ENCODE assay signal across 5 worm cellular contexts in genomic region chrIII:13225019-13225418, ce11.
TF ChIP-seq lines count a peak whose summit lies in the region.

No protein-coding gene starts in this region.

TF ChIP-seq in whole organism, L1 larva, 84 proteins besides CTCF, POLR2A, EP300 and RAD21 (continues in another document):
- TF ChIP-seq nhr-77 (tag; optimal IDR thresholded peaks at IDR 0.05; lab: Kevin White, UChicago) = no peak
- TF ChIP-seq ces-1 (GFP tag; optimal IDR thresholded peaks at IDR 0.05; lab: Kevin White, UChicago) = no peak
- TF ChIP-seq grh-1 (GFP tag; IDR thresholded peaks at IDR 0.05; lab: Robert Waterston, UW) = no peak
- TF ChIP-seq ceh-63 (GFP tag; optimal IDR thresholded peaks at IDR 0.05; lab: Kevin White, UChicago) = no peak
- TF ChIP-seq ets-5 (GFP tag; IDR thresholded peaks at IDR 0.05; lab: Robert Waterston, UW) = no peak
- no peak for TF ChIP-seq vab-15 (tag; optimal IDR thresholded peaks at IDR 0.05; lab: Kevin White, UChicago)
- TF ChIP-seq nhr-11 (tag; optimal IDR thresholded peaks at IDR 0.05; lab: Kevin White, UChicago) = no peak
- no peak for TF ChIP-seq unc-86 (tag; optimal IDR thresholded peaks at IDR 0.05; lab: Kevin White, UChicago)
- TF ChIP-seq unc-62 (GFP tag; optimal IDR thresholded peaks at IDR 0.05; lab: Kevin White, UChicago) = no peak
- TF ChIP-seq dpl-1 (GFP tag; optimal IDR thresholded peaks at IDR 0.05; lab: Kevin White, UChicago) = peak in 2 of 3 experiments; percentile 23 to 30
- TF ChIP-seq pqm-1 (tag; optimal IDR thresholded peaks at IDR 0.05; lab: Kevin White, UChicago) = no peak
- TF ChIP-seq pag-3 (tag; optimal IDR thresholded peaks at IDR 0.05; lab: Kevin White, UChicago; ENCODE audit: borderline replicate concordance, insufficient read depth) = no peak
- no peak for TF ChIP-seq ztf-11 (tag; optimal IDR thresholded peaks at IDR 0.05; lab: Kevin White, UChicago)
- peak; percentile 60 for TF ChIP-seq snu-23 (GFP tag; optimal IDR thresholded peaks at IDR 0.05; lab: Kevin White, UChicago)
- no peak for TF ChIP-seq nhr-84 (tag; optimal IDR thresholded peaks at IDR 0.05; lab: Kevin White, UChicago)
- TF ChIP-seq snpc-4 (tag; optimal IDR thresholded peaks at IDR 0.05; lab: Kevin White, UChicago) = no peak
- no peak for TF ChIP-seq aly-2 (tag; optimal IDR thresholded peaks at IDR 0.05; lab: Kevin White, UChicago)
- TF ChIP-seq mep-1 (tag; optimal IDR thresholded peaks at IDR 0.05; lab: Kevin White, UChicago) = no peak
- TF ChIP-seq sup-37 (GFP tag; optimal IDR thresholded peaks at IDR 0.05; lab: Kevin White, UChicago) = no peak

TF ChIP-seq in whole organism, L3 larva, 47 proteins besides CTCF, POLR2A, EP300 and RAD21 (continues in another document):
- TF ChIP-seq daf-12 (tag; optimal IDR thresholded peaks at IDR 0.05; lab: Kevin White, UChicago) = no peak
- no peak for TF ChIP-seq ceh-16 (tag; optimal IDR thresholded peaks at IDR 0.05; lab: Kevin White, UChicago)
- TF ChIP-seq pha-4 (tag; optimal IDR thresholded peaks at IDR 0.05; lab: Kevin White, UChicago) = peak; percentile 30
- peak; percentile 24 for TF ChIP-seq lsy-12 (tag; optimal IDR thresholded peaks at IDR 0.05; lab: Kevin White, UChicago)
- no peak for TF ChIP-seq fkh-10 (GFP tag; optimal IDR thresholded peaks at IDR 0.05; lab: Kevin White, UChicago)
- TF ChIP-seq nhr-25 (tag; optimal IDR thresholded peaks at IDR 0.05; lab: Kevin White, UChicago) = no peak
- TF ChIP-seq nhr-23 (tag; optimal IDR thresholded peaks at IDR 0.05; lab: Kevin White, UChicago) = no peak
- no peak for TF ChIP-seq sea-2 (GFP tag; optimal IDR thresholded peaks at IDR 0.05; lab: Kevin White, UChicago)
- no peak for TF ChIP-seq unc-62 (GFP tag; optimal IDR thresholded peaks at IDR 0.05; lab: Kevin White, UChicago)
- no peak for TF ChIP-seq ama-1 (optimal IDR thresholded peaks at IDR 0.05; lab: Kevin White, UChicago)
- no peak for TF ChIP-seq zag-1 (tag; optimal IDR thresholded peaks at IDR 0.05; lab: Kevin White, UChicago)
- no peak for TF ChIP-seq nhr-43 (tag; optimal IDR thresholded peaks at IDR 0.05; lab: Kevin White, UChicago; ENCODE audit: poor library complexity, severe bottlenecking)
- peak; percentile 40 for TF ChIP-seq nfya-1 (tag; optimal IDR thresholded peaks at IDR 0.05; lab: Kevin White, UChicago; ENCODE audit: insufficient read depth)
- peak; percentile 20 for TF ChIP-seq elt-2 (tag; optimal IDR thresholded peaks at IDR 0.05; lab: Kevin White, UChicago)
- TF ChIP-seq ceh-82 (tag; optimal IDR thresholded peaks at IDR 0.05; lab: Kevin White, UChicago) = no peak
- TF ChIP-seq lin-39 (tag; optimal IDR thresholded peaks at IDR 0.05; lab: Kevin White, UChicago) = peak; percentile 8
- no peak for TF ChIP-seq jun-1 (tag; optimal IDR thresholded peaks at IDR 0.05; lab: Kevin White, UChicago)
- TF ChIP-seq hmg-11 (tag; optimal IDR thresholded peaks at IDR 0.05; lab: Kevin White, UChicago) = peak; percentile 37
- TF ChIP-seq ZK546.5 (tag; optimal IDR thresholded peaks at IDR 0.05; lab: Kevin White, UChicago) = no peak

TF ChIP-seq in whole organism, early embryonic, 17 proteins besides CTCF, POLR2A, EP300 and RAD21:
- TF ChIP-seq hnd-1 (tag; optimal IDR thresholded peaks at IDR 0.05; lab: Kevin White, UChicago) (peak; percentile 16), tbx-11 (GFP tag; IDR thresholded peaks at IDR 0.05; lab: Robert Waterston, UW) (peak; percentile 52; the same call in 1 of the 2 replicates), aly-1 (tag; optimal IDR thresholded peaks at IDR 0.05; lab: Kevin White, UChicago) (no peak), ceh-13 (GFP tag; optimal IDR thresholded peaks at IDR 0.05; lab: Kevin White, UChicago) (peak; percentile 31), flt-1 (GFP tag; IDR thresholded peaks at IDR 0.05; lab: Robert Waterston, UW) (peak; percentile 80), F13C5.2 (tag; optimal IDR thresholded peaks at IDR 0.05; lab: Kevin White, UChicago) (peak; percentile 74), ama-1 (optimal IDR thresholded peaks at IDR 0.05; lab: Kevin White, UChicago) (no peak), hmg-4 (GFP tag; optimal IDR thresholded peaks at IDR 0.05; lab: Kevin White, UChicago) (peak; percentile 65), hmbx-1 (tag; optimal IDR thresholded peaks at IDR 0.05; lab: Kevin White, UChicago) (no peak), ceh-36 (tag; optimal IDR thresholded peaks at IDR 0.05; lab: Kevin White, UChicago) (peak; percentile 44), pes-1 (GFP tag; IDR thresholded peaks at IDR 0.05; lab: Robert Waterston, UW) (peak; percentile 85), tbx-37 (GFP tag; conservative IDR thresholded peaks at IDR 0.05; lab: Robert Waterston, UW) (peak; percentile 62), scrt-1 (GFP tag; IDR thresholded peaks at IDR 0.05; lab: Robert Waterston, UW) (peak; percentile 85), ets-7 (tag; optimal IDR thresholded peaks at IDR 0.05; lab: Kevin White, UChicago) (no peak), sea-1 (GFP tag; conservative IDR thresholded peaks at IDR 0.05; lab: Robert Waterston, UW) (peak; percentile 58; the same call in 1 of the 2 replicates), B0310.2 (tag; optimal IDR thresholded peaks at IDR 0.05; lab: Kevin White, UChicago) (peak; percentile 5), tra-4 (tag; optimal IDR thresholded peaks at IDR 0.05; lab: Kevin White, UChicago) (no peak)

TF ChIP-seq in whole organism, midembryonic, 9 proteins besides CTCF, POLR2A, EP300 and RAD21:
- TF ChIP-seq cog-1 (tag; optimal IDR thresholded peaks at IDR 0.05; lab: Kevin White, UChicago) (no peak), tab-1 (GFP tag; IDR thresholded peaks at IDR 0.05; lab: Robert Waterston, UW) (peak; percentile 85), ztf-23 (GFP tag; IDR thresholded peaks at IDR 0.05; lab: Robert Waterston, UW) (peak; percentile 69), klf-2 (GFP tag; conservative IDR thresholded peaks at IDR 0.05; lab: Robert Waterston, UW) (peak; percentile 68; the same call in 1 of the 2 replicates), ref-1 (GFP tag; conservative IDR thresholded peaks at IDR 0.05; lab: Robert Waterston, UW) (peak; percentile 74), med-1 (GFP tag; optimal IDR thresholded peaks at IDR 0.05; lab: Kevin White, UChicago; ENCODE audit: insufficient read depth) (no peak), T22C8.4 (GFP tag; IDR thresholded peaks at IDR 0.05; lab: Robert Waterston, UW) (0 out of 2 replicates have a peak, but pooled peaks have one; percentile 57), flt-1 (GFP tag; IDR thresholded peaks at IDR 0.05; lab: Robert Waterston, UW) (peak; percentile 89), ztf-29 (GFP tag; IDR thresholded peaks at IDR 0.05; lab: Robert Waterston, UW) (peak; percentile 53; the same call in 1 of the 2 replicates)

TF ChIP-seq in whole organism, young adult, 124 proteins besides CTCF, POLR2A, EP300 and RAD21 (continues in another document):
- TF ChIP-seq nhr-179 (tag; optimal IDR thresholded peaks at IDR 0.05; lab: Kevin White, UChicago) (no peak), dox-1 (GFP tag; IDR thresholded peaks at IDR 0.05; lab: Robert Waterston, UW) (peak; percentile 79), pha-4 (tag; optimal IDR thresholded peaks at IDR 0.05; lab: Kevin White, UChicago) (no peak), ztf-6 (GFP tag; IDR thresholded peaks at IDR 0.05; lab: Robert Waterston, UW) (no peak), snpc-4 (GFP tag; optimal IDR thresholded peaks at IDR 0.05; lab: Kevin White, UChicago) (no peak), snpc-4 (tag; optimal IDR thresholded peaks at IDR 0.05; lab: Kevin White, UChicago) (peak in 1 of 4 experiments; percentile 13), ceh-27 (GFP tag; optimal IDR thresholded peaks at IDR 0.05; lab: Kevin White, UChicago) (no peak), snpc-1.1 (tag; optimal IDR thresholded peaks at IDR 0.05; lab: Kevin White, UChicago; ENCODE audit: insufficient read depth) (peak; percentile 13), snpc-3.4 (tag; optimal IDR thresholded peaks at IDR 0.05; lab: Kevin White, UChicago) (no peak), rcor-1 (GFP tag; IDR thresholded peaks at IDR 0.05; lab: Robert Waterston, UW) (no peak), tlf-1 (GFP tag; optimal IDR thresholded peaks at IDR 0.05; lab: Kevin White, UChicago) (no peak), nfya-1 (tag; optimal IDR thresholded peaks at IDR 0.05; lab: Kevin White, UChicago; ENCODE audit: borderline replicate concordance, insufficient read depth) (no peak), lin-40 (tag; optimal IDR thresholded peaks at IDR 0.05; lab: Kevin White, UChicago) (no peak), nfyb-1 (GFP tag; IDR thresholded peaks at IDR 0.05; lab: Robert Waterston, UW) (0 out of 2 replicates have a peak, but pooled peaks have one; percentile 30), hrde-1 (tag; optimal IDR thresholded peaks at IDR 0.05; lab: Kevin White, UChicago; ENCODE audit: borderline replicate concordance) (no peak), chd-7 (tag; optimal IDR thresholded peaks at IDR 0.05; lab: Kevin White, UChicago) (no peak), F33H1.4 (GFP tag; IDR thresholded peaks at IDR 0.05; lab: Robert Waterston, UW) (no peak; the same call in 1 of the 2 replicates), nhr-120 (GFP tag; IDR thresholded peaks at IDR 0.05; lab: Robert Waterston, UW) (no peak), lin-35 (GFP tag; optimal IDR thresholded peaks at IDR 0.05; lab: Kevin White, UChicago) (no peak), ztf-28 (GFP tag; IDR thresholded peaks at IDR 0.05; lab: Robert Waterston, UW) (no peak), bed-2 (GFP tag; IDR thresholded peaks at IDR 0.05; lab: Robert Waterston, UW) (no peak), lsl-1 (GFP tag; optimal IDR thresholded peaks at IDR 0.05; lab: Kevin White, UChicago) (peak; percentile 38), F55B11.4 (tag; optimal IDR thresholded peaks at IDR 0.05; lab: Kevin White, UChicago; ENCODE audit: borderline replicate concordance, insufficient read depth) (no peak), egl-44 (GFP tag; IDR thresholded peaks at IDR 0.05; lab: Robert Waterston, UW) (peak; percentile 52; the same call in 1 of the 2 replicates), T26A5.8 (tag; optimal IDR thresholded peaks at IDR 0.05; lab: Kevin White, UChicago) (no peak), K12H6.12 (tag; optimal IDR thresholded peaks at IDR 0.05; lab: Kevin White, UChicago) (no peak), efl-1 (GFP tag; optimal IDR thresholded peaks at IDR 0.05; lab: Kevin White, UChicago) (no peak), zim-3 (tag; optimal IDR thresholded peaks at IDR 0.05; lab: Kevin White, UChicago) (no peak), nfya-2 (GFP tag; IDR thresholded peaks at IDR 0.05; lab: Robert Waterston, UW) (no peak), K11D2.4 (GFP tag; IDR thresholded peaks at IDR 0.05; lab: Robert Waterston, UW) (0 out of 2 replicates have a peak, but pooled peaks have one; percentile 21), Y53F4B.3 (GFP tag; IDR thresholded peaks at IDR 0.05; lab: Robert Waterston, UW) (no peak), Y67H2A.10 (GFP tag; conservative IDR thresholded peaks at IDR 0.05; lab: Robert Waterston, UW) (no peak), ets-4 (GFP tag; optimal IDR thresholded peaks at IDR 0.05; lab: Kevin White, UChicago) (no peak), mxl-1 (tag; optimal IDR thresholded peaks at IDR 0.05; lab: Kevin White, UChicago) (no peak), tbp1 (GFP tag; optimal IDR thresholded peaks at IDR 0.05; lab: Kevin White, UChicago) (peak; percentile 94), hsf-1 (GFP tag; IDR thresholded peaks at IDR 0.05; lab: Robert Waterston, UW) (no peak)

Comparison
In these comparisons a context has a peak if more than half of its experiments do, and no peak if none do; other contexts are left out.
1. Of the 8 proteins assayed by ChIP-seq in both whole organism, young adult and whole organism, L1 larva: peak only in whole organism, young adult: none; only in whole organism, L1 larva: dpl-1, efl-1 and nhr-90; in both: none; in neither: 3; mixed calls (peak in some experiments, not most) for 2.